Worm (Caenorhabditis elegans): ENCODE results near the gene gars-1.

DNA sequence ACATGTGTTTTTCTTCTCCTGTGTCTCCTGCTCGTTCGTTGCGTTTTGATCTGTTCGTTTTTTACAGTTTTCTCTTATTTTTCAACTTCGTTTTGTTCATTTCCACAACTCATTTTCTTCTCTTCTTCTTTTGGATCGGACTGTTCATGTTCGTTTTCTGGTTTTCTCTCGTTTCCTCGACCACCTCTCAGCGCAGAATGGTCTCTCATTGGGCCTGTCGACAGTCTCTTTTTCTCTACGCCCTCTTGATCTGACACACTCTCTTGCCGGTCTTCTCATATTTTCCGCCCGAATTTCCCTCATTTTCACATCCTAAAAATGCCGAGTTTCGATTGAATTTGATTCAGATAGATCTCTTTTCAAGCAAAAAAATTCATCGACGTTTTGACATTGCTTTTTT, 18.2 kb upstream of the gars-1 start:
- no peak for TF ChIP-seq lin-13 (GFP tag; optimal IDR thresholded peaks at IDR 0.05)
- no peak for TF ChIP-seq mdl-1 (tag; optimal IDR thresholded peaks at IDR 0.05)

Data from whole organism, L2 larva.